Fruit fly (Drosophila melanogaster) whole organism, wandering third instar larva: ENCODE measurements around the gene Osi18.

Experiments
- CrebA ChIP-seq: fragments of 200-800 bp; sonication (Bioruptor generic); optimal IDR thresholded peaks from 2 replicates; lab custom pipeline; 2016; ENCODE audit warnings: missing biosample characterization, mild to moderate bottlenecking, missing genetic modification characterization, borderline replicate concordance
- HLH106 ChIP-seq: fragments of 200-800 bp; optimal IDR thresholded peaks from 3 replicates; lab custom pipeline; 2019; ENCODE audit warnings: missing biosample characterization, mild to moderate bottlenecking, missing genetic modification characterization, moderate library complexity
- Hr83 ChIP-seq: fragments of 200-300 bp; sonication (Bioruptor generic); optimal IDR thresholded peaks from 2 replicates; lab custom pipeline; 2016; ENCODE audit warnings: missing biosample characterization, mild to moderate bottlenecking, missing genetic modification characterization, moderate library complexity; ENCODE audit not compliant: poor library complexity, severe bottlenecking
- dl ChIP-seq, 2 experiments: fragments of 175-275, 200-275 bp in 1 of 2; fragments of 200-275 bp in 1 of 2; sonication (Bioruptor generic); optimal IDR thresholded peaks; lab custom pipeline; 2018; ENCODE audit warnings: mild to moderate bottlenecking in 2 of 2, missing biosample characterization in 2 of 2, missing genetic modification characterization in 2 of 2, moderate library complexity in 2 of 2; ENCODE audit not compliant: partially characterized antibody in 2 of 2, insufficient read depth in 1 of 2
- dmrt93B ChIP-seq: fragments of 200-800 bp; sonication (Bioruptor generic); optimal IDR thresholded peaks from 2 replicates; lab custom pipeline; 2018; ENCODE audit warnings: missing biosample characterization, mild to moderate bottlenecking, missing genetic modification characterization
- dsf ChIP-seq: sonication (Bioruptor generic); optimal IDR thresholded peaks from 2 replicates; lab custom pipeline; 2016; ENCODE audit warnings: missing biosample characterization, missing genetic modification characterization, borderline replicate concordance
- jim ChIP-seq: fragments of 175-275, 200-325 bp; sonication (Bioruptor generic); optimal IDR thresholded peaks from 2 replicates; lab custom pipeline; 2016; ENCODE audit warnings: missing biosample characterization, mild to moderate bottlenecking, missing genetic modification characterization
- lola ChIP-seq: fragments of >200 bp; optimal IDR thresholded peaks from 2 replicates; lab custom pipeline; 2017; ENCODE audit warnings: missing biosample characterization, missing genetic modification characterization
- pan ChIP-seq: fragments of >200 bp; optimal IDR thresholded peaks from 2 replicates; lab custom pipeline; 2017
- psq ChIP-seq: fragments of 200-800 bp; sonication (Bioruptor generic); optimal IDR thresholded peaks from 3 replicates; lab custom pipeline; 2017; ENCODE audit warnings: missing biosample characterization, mild to moderate bottlenecking, missing genetic modification characterization, moderate library complexity
- sage ChIP-seq: fragments of 200-800 bp; sonication (Bioruptor generic); optimal IDR thresholded peaks from 2 replicates; lab custom pipeline; 2016; ENCODE audit warnings: missing biosample characterization, mild to moderate bottlenecking, missing genetic modification characterization
- sv ChIP-seq: fragments of 200-800 bp; sonication (Bioruptor generic); optimal IDR thresholded peaks from 3 replicates; lab custom pipeline; 2016; ENCODE audit warnings: missing biosample characterization, missing genetic modification characterization
- usp ChIP-seq: fragments of >200 bp; optimal IDR thresholded peaks from 2 replicates; lab custom pipeline; 2017; ENCODE audit warnings: missing biosample characterization, missing genetic modification characterization
- woc ChIP-seq: sonication (Bioruptor generic); optimal IDR thresholded peaks from 2 replicates; lab custom pipeline; 2016; ENCODE audit warnings: missing biosample characterization, mild to moderate bottlenecking, missing genetic modification characterization

DNA sequence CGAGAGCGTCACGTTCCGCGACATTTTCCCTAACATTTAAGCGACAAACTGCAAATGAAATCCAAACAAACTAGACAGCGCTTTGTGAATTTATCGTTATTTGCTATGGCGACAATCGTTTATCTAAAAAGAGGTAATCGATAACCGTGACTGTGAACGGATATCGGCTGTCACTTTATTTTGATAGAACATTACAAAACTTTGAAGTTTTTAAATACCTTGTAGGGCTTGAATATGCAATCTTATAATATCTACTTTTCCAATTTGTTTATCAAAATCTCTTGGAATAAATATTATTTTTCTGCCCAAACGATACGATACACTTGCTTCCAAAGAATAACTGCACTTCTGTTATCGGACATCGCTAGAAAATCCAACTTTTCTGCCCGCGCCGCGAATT lies 50.1 kb downstream of the Osi18 start, which contains the start of the genes CG1024 and TfIIFalpha:
- TF ChIP-seq dsf (GFP tag; lab: Kevin White, UChicago) (peak; percentile 27), dmrt93B (GFP tag; lab: Kevin White, UChicago) (no peak), usp (GFP tag; lab: Kevin White, UChicago) (no peak), HLH106 (tag; lab: Kevin White, UChicago) (peak; percentile 22), Hr83 (GFP tag; lab: Kevin White, UChicago) (no peak), sv (GFP tag; lab: Kevin White, UChicago) (no peak), lola (GFP tag; lab: Kevin White, UChicago) (no peak), woc (GFP tag; lab: Kevin White, UChicago) (no peak), pan (lab: Kevin White, UChicago) (no peak), sage (GFP tag; lab: Kevin White, UChicago) (no peak), psq (GFP tag; lab: Kevin White, UChicago) (no peak), jim (GFP tag; lab: Kevin White, UChicago) (no peak), CrebA (no peak), dl (GFP tag; optimal IDR thresholded peaks at IDR 0.05; lab: Kevin White, UChicago; ENCODE audit: insufficient read depth in 1 of 2, partially characterized antibody in 2 of 2) (no peak)
